Worm (Caenorhabditis elegans) whole organism, L4/young adult: ENCODE data around the gene dhs-25.

ENCODE experiments used
- dao-5 ChIP-seq: sonication (generic microtip); optimal IDR thresholded peaks from 2 replicates; lab custom pipeline; 2016; ENCODE audit warnings: missing genotype, missing genetic modification characterization, moderate library complexity, missing compliant biosample characterization
- him-1 ChIP-seq: sonication (generic microtip); optimal IDR thresholded peaks from 2 replicates; lab custom pipeline; 2016; ENCODE audit warnings: missing genotype, missing genetic modification reagents, missing genetic modification characterization, missing compliant biosample characterization

DNA sequence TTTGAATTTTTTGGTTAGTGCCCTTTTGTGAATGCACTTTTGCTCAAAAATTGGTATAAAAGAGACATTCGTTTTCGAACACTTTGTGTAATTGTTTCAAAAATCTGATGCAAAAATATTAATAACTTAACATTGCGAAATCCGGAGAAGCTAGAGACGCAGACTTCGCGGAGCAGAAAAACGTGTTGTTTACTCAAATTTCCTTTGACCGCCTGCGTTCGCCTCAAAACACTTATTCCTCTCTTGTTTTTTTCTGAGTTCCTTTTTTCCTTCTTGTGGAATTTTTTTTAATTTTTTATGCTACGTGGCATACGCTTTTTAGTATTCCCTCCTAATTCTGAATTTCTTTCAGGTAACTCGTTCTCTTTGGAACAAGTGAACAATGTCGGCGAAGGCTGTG lies 7.1 kb upstream of the dhs-25 start, which contains the start of gene acly-1:
- no peak for TF ChIP-seq him-1 (tag; lab: Kevin White, UChicago)
- TF ChIP-seq dao-5 = no peak
